Fruit fly (Drosophila melanogaster): Measurements from ENCODE around the gene Rca1.

Gene Rca1

DNA sequence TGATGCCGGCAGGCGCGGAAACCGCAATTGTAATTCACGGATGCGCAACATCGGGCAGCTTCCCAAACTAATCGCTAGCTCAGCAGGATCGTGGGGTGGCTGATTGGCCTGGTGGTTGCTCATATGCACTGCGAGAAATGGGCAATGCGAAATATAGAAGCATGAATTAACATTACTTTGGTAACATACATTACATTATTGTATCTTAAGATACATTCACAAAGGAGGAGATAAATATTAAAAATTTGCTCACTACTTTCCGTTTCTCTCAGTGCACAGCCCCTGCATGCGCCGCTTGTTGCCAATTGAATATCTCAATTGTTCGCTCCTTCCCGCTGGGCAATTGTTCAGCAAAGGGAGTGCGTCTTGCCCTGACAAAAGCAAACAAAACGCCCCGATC is 10.8 kb upstream of the Rca1 start (continued):
- no peak for TF ChIP-seq CG12071 (GFP tag; optimal IDR thresholded peaks at IDR 0.05)
- TF ChIP-seq CG31224 (GFP tag; IDR thresholded peaks at IDR 0.05): peak; percentile 39; the same call in 1 of the 2 replicates
- peak; percentile 74 for TF ChIP-seq CG12391 (tag; optimal IDR thresholded peaks at IDR 0.05)
- TF ChIP-seq CG34422 (GFP tag; IDR thresholded peaks at IDR 0.05): peak; percentile 71; the same call in 2 of the 3 replicates
- 0 out of 2 replicates have a peak, but pooled peaks have one; percentile 33 for TF ChIP-seq crol (GFP tag; IDR thresholded peaks at IDR 0.05)
- peak; percentile 29 for TF ChIP-seq pb (GFP tag; optimal IDR thresholded peaks at IDR 0.05)
- no peak for TF ChIP-seq Dfd (GFP tag; optimal IDR thresholded peaks at IDR 0.05)
- peak; percentile 91 for TF ChIP-seq CG10959 (GFP tag; IDR thresholded peaks at IDR 0.05)
- peak; percentile 35; the same call in 1 of the 2 replicates for TF ChIP-seq CG9215 (GFP tag; IDR thresholded peaks at IDR 0.05)
- TF ChIP-seq CG3726 (GFP tag; IDR thresholded peaks at IDR 0.05): peak; percentile 70; the same call in 1 of the 3 replicates
- peak; percentile 55 for TF ChIP-seq H2.0 (GFP tag; IDR thresholded peaks at IDR 0.05)
- TF ChIP-seq CG7839 (tag; optimal IDR thresholded peaks at IDR 0.05): peak; percentile 78
- TF ChIP-seq insv (GFP tag; optimal IDR thresholded peaks at IDR 0.05): no peak
- peak; percentile 84 for TF ChIP-seq eve (GFP tag; optimal IDR thresholded peaks at IDR 0.05)
- peak; percentile 80 for TF ChIP-seq pnt (GFP tag; optimal IDR thresholded peaks at IDR 0.05)
- TF ChIP-seq Kr (GFP tag; optimal IDR thresholded peaks at IDR 0.05): peak; percentile 67
- no peak for TF ChIP-seq Adf1 (GFP tag; IDR thresholded peaks at IDR 0.05)
- TF ChIP-seq Doc3 (GFP tag; IDR thresholded peaks at IDR 0.05; ENCODE audit: partially characterized antibody): no peak
- no peak for TF ChIP-seq ash1 (GFP tag; optimal IDR thresholded peaks at IDR 0.05)
- peak; percentile 67 for TF ChIP-seq sob (GFP tag; IDR thresholded peaks at IDR 0.05)
- peak; percentile 68 for TF ChIP-seq CG30403 (GFP tag; optimal IDR thresholded peaks at IDR 0.05)
- TF ChIP-seq CG1647 (GFP tag; optimal IDR thresholded peaks at IDR 0.05): peak; percentile 27
- peak; percentile 36 for TF ChIP-seq CG9437 (GFP tag; optimal IDR thresholded peaks at IDR 0.05)
- TF ChIP-seq CG17829 (tag; optimal IDR thresholded peaks at IDR 0.05): peak; percentile 88
- TF ChIP-seq pan (optimal IDR thresholded peaks at IDR 0.05): no peak
- TF ChIP-seq pan (GFP tag; optimal IDR thresholded peaks at IDR 0.05 in 1 of 2, IDR thresholded peaks at IDR 0.05 in 1 of 2): peak in 1 of 2 experiments; percentile 64
- 0 out of 3 replicates have a peak, but pooled peaks have one; percentile 10 for TF ChIP-seq CG2889 (GFP tag; IDR thresholded peaks at IDR 0.05)
- peak; percentile 87 for TF ChIP-seq CG33557 (GFP tag; optimal IDR thresholded peaks at IDR 0.05)
- peak; percentile 81 for TF ChIP-seq onecut (GFP tag; IDR thresholded peaks at IDR 0.05)
- peak; percentile 69 for TF ChIP-seq CG11093 (GFP tag; IDR thresholded peaks at IDR 0.05)
- TF ChIP-seq CG17612 (GFP tag; IDR thresholded peaks at IDR 0.05): 0 out of 2 replicates have a peak, but pooled peaks have one; percentile 10
- peak; percentile 86 for TF ChIP-seq row (GFP tag; IDR thresholded peaks at IDR 0.05)
- TF ChIP-seq CG6175 (GFP tag; IDR thresholded peaks at IDR 0.05): no peak
- TF ChIP-seq dpn (GFP tag; optimal IDR thresholded peaks at IDR 0.05): peak; percentile 49 to 67
- TF ChIP-seq Dad (GFP tag; optimal IDR thresholded peaks at IDR 0.05): peak; percentile 64
- no peak for TF ChIP-seq emc (GFP tag; optimal IDR thresholded peaks at IDR 0.05)
- peak; percentile 62 for TF ChIP-seq Hr3 (GFP tag; optimal IDR thresholded peaks at IDR 0.05)
- peak; percentile 16 for TF ChIP-seq CG4617 (GFP tag; optimal IDR thresholded peaks at IDR 0.05; ENCODE audit: borderline replicate concordance)
- no peak for TF ChIP-seq sug (tag; optimal IDR thresholded peaks at IDR 0.05)
- TF ChIP-seq CG11085 (GFP tag; IDR thresholded peaks at IDR 0.05): 0 out of 2 replicates have a peak, but pooled peaks have one; percentile 15
- peak; percentile 82 for TF ChIP-seq chm (GFP tag; IDR thresholded peaks at IDR 0.05)
- peak; percentile 80 for TF ChIP-seq CG16815 (GFP tag; optimal IDR thresholded peaks at IDR 0.05)
- peak; percentile 55 for TF ChIP-seq CG33213 (GFP tag; optimal IDR thresholded peaks at IDR 0.05)
- TF ChIP-seq CG11456 (GFP tag; IDR thresholded peaks at IDR 0.05): peak; percentile 62; the same call in 1 of the 3 replicates
- peak; percentile 76 for TF ChIP-seq CG31441 (GFP tag; IDR thresholded peaks at IDR 0.05)
- no peak for TF ChIP-seq gcm2 (GFP tag; optimal IDR thresholded peaks at IDR 0.05)
- no peak for TF ChIP-seq sc (optimal IDR thresholded peaks at IDR 0.05)
- TF ChIP-seq sc (GFP tag; optimal IDR thresholded peaks at IDR 0.05): peak; percentile 73
- TF ChIP-seq Hmx (GFP tag; optimal IDR thresholded peaks at IDR 0.05): no peak
- peak; percentile 70; the same call in 2 of the 3 replicates for TF ChIP-seq dysf (GFP tag; IDR thresholded peaks at IDR 0.05)
- TF ChIP-seq NC2β (GFP tag; optimal IDR thresholded peaks at IDR 0.05): peak; percentile 69
- no peak for TF ChIP-seq CG7928 (GFP tag; optimal IDR thresholded peaks at IDR 0.05)

Measured in whole organism, embryonic.